Fruit fly (Drosophila melanogaster) whole organism, prepupa: ENCODE measurements around the gene arg.

Experiments used
- CG10631 ChIP-seq: fragments of 200-800 bp; sonication (Bioruptor generic); optimal IDR thresholded peaks from 2 replicates; lab custom pipeline; 2016; ENCODE audit warnings: missing biosample characterization, missing genetic modification characterization
- CG11762 ChIP-seq: fragments of 200-800 bp; sonication (Bioruptor generic); optimal IDR thresholded peaks from 3 replicates; lab custom pipeline; 2016; ENCODE audit warnings: missing biosample characterization, missing genetic modification characterization; ENCODE audit not compliant: insufficient read depth
- CG11902 ChIP-seq: fragments of 200-800 bp; sonication (Bioruptor generic); optimal IDR thresholded peaks from 3 replicates; lab custom pipeline; 2016; ENCODE audit warnings: missing biosample characterization, missing genetic modification characterization
- CG15336 ChIP-seq: fragments of 200-800 bp; sonication (Bioruptor generic); IDR thresholded peaks from 2 replicates; pipeline ENCODE4 v1.3.6; 2022; ENCODE audit warnings: missing biosample characterization, missing genetic modification characterization
- CG1621 ChIP-seq: fragments of 200-800 bp; sonication (Bioruptor generic); optimal IDR thresholded peaks from 3 replicates; lab custom pipeline; 2018; ENCODE audit warnings: missing biosample characterization, mild to moderate bottlenecking, missing genetic modification characterization
- CG3032 ChIP-seq: fragments of 200-800 bp; optimal IDR thresholded peaks from 2 replicates; lab custom pipeline; 2019; ENCODE audit warnings: missing biosample characterization, mild to moderate bottlenecking, missing genetic modification characterization, moderate library complexity
- CG31627 ChIP-seq: fragments of 200-800 bp; sonication (Bioruptor generic); optimal IDR thresholded peaks from 3 replicates; lab custom pipeline; 2016; ENCODE audit warnings: missing biosample characterization, missing genetic modification characterization
- CG32006 ChIP-seq: fragments of 200-800 bp; sonication (Bioruptor generic); optimal IDR thresholded peaks from 3 replicates; lab custom pipeline; 2017; ENCODE audit warnings: missing biosample characterization, mild to moderate bottlenecking, missing genetic modification characterization
- CG4318 ChIP-seq: fragments of 200-800 bp; sonication (Bioruptor generic); optimal IDR thresholded peaks from 3 replicates; lab custom pipeline; 2017; ENCODE audit warnings: missing biosample characterization, mild to moderate bottlenecking, missing genetic modification characterization
- CG6163 ChIP-seq: fragments of 200-800 bp; sonication (Bioruptor generic); IDR thresholded peaks from 3 replicates; pipeline ENCODE4 v1.3.6; 2022; ENCODE audit warnings: missing biosample characterization, missing genetic modification characterization
- CG6792 ChIP-seq: fragments of 200-800 bp; sonication (Bioruptor generic); optimal IDR thresholded peaks from 3 replicates; lab custom pipeline; 2016; ENCODE audit warnings: missing biosample characterization, missing genetic modification characterization
- CG6808 ChIP-seq: fragments of 200-800 bp; sonication (Bioruptor generic); optimal IDR thresholded peaks from 3 replicates; lab custom pipeline; 2017; ENCODE audit warnings: missing biosample characterization, missing genetic modification characterization, mild to moderate bottlenecking, moderate library complexity, missing genetic modification reagents
- CG7368 ChIP-seq: fragments of 200-800 bp; sonication (Bioruptor generic); optimal IDR thresholded peaks from 3 replicates; lab custom pipeline; 2016; ENCODE audit warnings: missing biosample characterization, missing genetic modification characterization
- CG8319 ChIP-seq: fragments of 200-800 bp; sonication (Bioruptor generic); optimal IDR thresholded peaks from 3 replicates; lab custom pipeline; 2016; ENCODE audit warnings: missing biosample characterization, missing genetic modification characterization
- CG8632 ChIP-seq: fragments of 200-800 bp; sonication (Bioruptor generic); optimal IDR thresholded peaks from 3 replicates; lab custom pipeline; 2016; ENCODE audit warnings: missing biosample characterization, missing genetic modification characterization
- Eip75B ChIP-seq: fragments of 200-800 bp; sonication (Bioruptor generic); optimal IDR thresholded peaks from 3 replicates; lab custom pipeline; 2016; ENCODE audit warnings: missing biosample characterization, missing genetic modification characterization
- Ets96B ChIP-seq: fragments of 200-800 bp; optimal IDR thresholded peaks from 2 replicates; lab custom pipeline; 2019; ENCODE audit warnings: missing biosample characterization, mild to moderate bottlenecking, missing genetic modification characterization, moderate library complexity
- Gug ChIP-seq: fragments of 200-800 bp; sonication (Bioruptor generic); IDR thresholded peaks from 2 replicates; pipeline ENCODE4 v1.3.6; 2022; ENCODE audit warnings: missing biosample characterization, missing genetic modification characterization
- Hr38 ChIP-seq: sonication (Bioruptor generic); optimal IDR thresholded peaks from 2 replicates; lab custom pipeline; 2016; ENCODE audit warnings: missing biosample characterization, missing genetic modification characterization
- Hr39 ChIP-seq: fragments of 200-800 bp; sonication (Bioruptor generic); optimal IDR thresholded peaks from 2 replicates; lab custom pipeline; 2016; ENCODE audit warnings: missing biosample characterization, missing genetic modification characterization
- Hr4 ChIP-seq: fragments of 200-800 bp; sonication (Bioruptor generic); optimal IDR thresholded peaks from 3 replicates; lab custom pipeline; 2016; ENCODE audit warnings: missing biosample characterization, missing genetic modification characterization
- Lpt ChIP-seq: fragments of 200-800 bp; sonication (Bioruptor generic); optimal IDR thresholded peaks from 3 replicates; lab custom pipeline; 2016; ENCODE audit warnings: missing biosample characterization, missing genetic modification characterization
- Met ChIP-seq: fragments of 200-800 bp; sonication (Bioruptor generic); optimal IDR thresholded peaks from 3 replicates; lab custom pipeline; 2016; ENCODE audit warnings: missing biosample characterization, missing genetic modification characterization
- OdsH ChIP-seq: fragments of 200-800 bp; sonication (Bioruptor generic); optimal IDR thresholded peaks from 3 replicates; lab custom pipeline; 2016; ENCODE audit warnings: missing biosample characterization, missing genetic modification characterization
- acj6 ChIP-seq: fragments of 200-800 bp; sonication (Bioruptor generic); optimal IDR thresholded peaks from 3 replicates; lab custom pipeline; 2016; ENCODE audit warnings: missing biosample characterization, missing genetic modification characterization
- dac ChIP-seq: fragments of 200-800 bp; sonication (Bioruptor generic); optimal IDR thresholded peaks from 2 replicates; lab custom pipeline; 2017; ENCODE audit warnings: missing biosample characterization, mild to moderate bottlenecking, missing genetic modification characterization
- dsx ChIP-seq: fragments of 200-800 bp; optimal IDR thresholded peaks from 3 replicates; lab custom pipeline; 2019; ENCODE audit warnings: missing biosample characterization, mild to moderate bottlenecking, missing genetic modification characterization, moderate library complexity; ENCODE audit not compliant: poor library complexity, severe bottlenecking
- eg ChIP-seq: fragments of 200-800 bp; sonication (Bioruptor generic); IDR thresholded peaks from 3 replicates; pipeline ENCODE4 v1.3.6; 2022; ENCODE audit warnings: missing biosample characterization, missing genetic modification characterization
- esn ChIP-seq: fragments of 200-800 bp; sonication (Bioruptor generic); optimal IDR thresholded peaks from 2 replicates; lab custom pipeline; 2016; ENCODE audit warnings: missing biosample characterization, mild to moderate bottlenecking, missing genetic modification characterization, moderate library complexity
- fd59A ChIP-seq: fragments of 200-800 bp; sonication (Bioruptor generic); optimal IDR thresholded peaks from 2 replicates; lab custom pipeline; 2017; ENCODE audit warnings: missing biosample characterization, mild to moderate bottlenecking, missing genetic modification characterization, missing genetic modification reagents
- fkh ChIP-seq: fragments of 200-800 bp; sonication (Bioruptor generic); optimal IDR thresholded peaks from 3 replicates; lab custom pipeline; 2017; ENCODE audit warnings: missing biosample characterization, mild to moderate bottlenecking, missing genetic modification characterization, moderate library complexity
- net ChIP-seq: fragments of 200-800 bp; sonication (Bioruptor generic); optimal IDR thresholded peaks from 3 replicates; lab custom pipeline; 2016; ENCODE audit warnings: missing biosample characterization, missing genetic modification characterization
- pdm3 ChIP-seq: fragments of 200-800 bp; sonication (Bioruptor generic); optimal IDR thresholded peaks from 3 replicates; lab custom pipeline; 2016; ENCODE audit warnings: missing biosample characterization, missing genetic modification characterization
- ss ChIP-seq, 2 experiments: fragments of 200-800 bp; sonication (Bioruptor generic); optimal IDR thresholded peaks; 2 replicates in 1 of 2; 3 replicates in 1 of 2; lab custom pipeline; 2017 to 2018; ENCODE audit warnings: mild to moderate bottlenecking in 2 of 2, missing biosample characterization in 2 of 2, missing genetic modification characterization in 2 of 2, moderate library complexity in 1 of 2
- svp ChIP-seq: fragments of 200-800 bp; sonication (Bioruptor generic); peaks from one replicate; lab custom pipeline; 2016; ENCODE audit warnings: missing biosample characterization, missing genetic modification characterization
- topi ChIP-seq: fragments of 200-800 bp; sonication (Bioruptor generic); optimal IDR thresholded peaks from 3 replicates; lab custom pipeline; 2016; ENCODE audit warnings: missing biosample characterization, missing genetic modification characterization

The arg gene

DNA sequence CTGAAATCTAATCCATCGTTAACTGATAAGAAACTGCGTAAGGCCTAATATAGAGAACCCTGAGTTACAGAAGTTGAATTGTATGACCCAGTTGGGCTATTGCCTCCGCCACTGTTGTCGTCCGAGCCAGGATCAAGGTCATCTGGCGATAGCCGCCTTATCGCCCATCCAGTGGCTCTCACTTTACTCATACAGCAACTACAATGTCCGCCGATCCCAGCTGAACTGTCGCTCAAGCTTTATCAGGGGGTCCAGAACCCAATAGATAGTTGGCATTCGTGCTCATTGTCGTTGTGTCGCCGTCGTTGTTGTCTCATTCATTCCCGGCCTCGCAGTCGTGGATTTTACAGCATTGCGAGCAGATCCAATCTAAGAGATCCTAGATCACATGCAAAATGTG, at the start of gene arg:
Gene arg (plus strand): TSS at position 319 of the 400 bp plus-strand sequence.
- TF ChIP-seq svp (GFP tag; lab: Kevin White, UChicago), result peak; percentile 82
- peak; percentile 55 for TF ChIP-seq dsx (GFP tag; lab: Kevin White, UChicago)
- no peak for TF ChIP-seq CG8319 (GFP tag; lab: Kevin White, UChicago)
- TF ChIP-seq, all 60 proteins: peak for 2

DNA sequence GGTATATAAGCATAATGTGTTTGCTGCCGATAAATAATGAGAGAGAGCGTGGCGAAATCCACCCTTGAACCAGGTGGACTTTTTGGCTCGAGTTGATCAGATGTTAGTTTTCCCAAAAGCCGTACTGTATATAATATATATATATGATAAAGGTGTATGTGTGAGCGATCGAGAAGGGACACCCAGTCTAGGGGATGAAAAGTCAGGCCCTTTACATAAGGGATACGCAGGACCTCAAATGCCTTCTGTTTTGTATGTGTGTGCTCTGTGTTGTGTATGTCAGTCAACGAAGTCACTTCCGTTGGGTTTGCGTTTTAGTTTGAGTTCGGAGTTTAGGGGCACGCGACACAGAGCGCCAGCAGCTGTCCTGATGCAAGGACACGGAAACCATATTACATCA, 48.8 kb upstream of the arg start, which contains the start of gene ase:
Gene ase (plus strand): TSS at position 301 of the 400 bp plus-strand sequence.
- TF ChIP-seq CG6163, result no peak
- no peak for TF ChIP-seq CG8632
- no peak for TF ChIP-seq fd59A
- TF ChIP-seq net, result no peak
- no peak for TF ChIP-seq Lpt
- TF ChIP-seq CG10631 (GFP tag; lab: Kevin White, UChicago), result no peak
- TF ChIP-seq Eip75B (GFP tag; lab: Kevin White, UChicago), result no peak
- TF ChIP-seq dac (GFP tag; lab: Kevin White, UChicago), result no peak
- TF ChIP-seq, all 60 proteins: peak for 0

DNA sequence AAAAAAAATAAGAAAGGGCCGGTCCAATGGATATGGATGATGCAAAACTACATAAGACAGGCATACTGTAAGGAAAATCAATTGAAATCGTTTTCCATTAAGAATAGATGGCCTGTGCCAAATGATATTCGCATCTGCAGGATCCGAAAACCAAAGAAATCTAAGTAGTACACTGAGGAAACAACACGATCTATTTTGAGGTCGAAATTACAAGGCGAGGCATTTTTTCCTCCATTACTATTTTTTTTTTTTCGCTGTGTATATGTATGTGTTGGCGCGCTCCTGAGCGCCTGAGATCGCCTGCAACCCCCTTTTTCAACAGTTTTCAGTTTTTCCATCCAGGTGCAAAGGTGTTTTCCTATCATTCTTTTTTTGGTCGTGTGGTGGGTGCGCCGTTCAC, 45.3 kb upstream of the arg start:
- no peak for TF ChIP-seq CG8632
- TF ChIP-seq CG11762 (GFP tag; lab: Kevin White, UChicago), result no peak
- no peak for TF ChIP-seq Met (GFP tag; lab: Kevin White, UChicago)
- TF ChIP-seq CG15336 (GFP tag; lab: Robert Waterston, UW), result no peak
- no peak for TF ChIP-seq CG6808 (GFP tag; lab: Kevin White, UChicago)
- TF ChIP-seq CG6792 (GFP tag; lab: Kevin White, UChicago), result no peak
- no peak for TF ChIP-seq dsx (GFP tag; lab: Kevin White, UChicago)
- no peak for TF ChIP-seq CG11902 (GFP tag; lab: Kevin White, UChicago)

DNA sequence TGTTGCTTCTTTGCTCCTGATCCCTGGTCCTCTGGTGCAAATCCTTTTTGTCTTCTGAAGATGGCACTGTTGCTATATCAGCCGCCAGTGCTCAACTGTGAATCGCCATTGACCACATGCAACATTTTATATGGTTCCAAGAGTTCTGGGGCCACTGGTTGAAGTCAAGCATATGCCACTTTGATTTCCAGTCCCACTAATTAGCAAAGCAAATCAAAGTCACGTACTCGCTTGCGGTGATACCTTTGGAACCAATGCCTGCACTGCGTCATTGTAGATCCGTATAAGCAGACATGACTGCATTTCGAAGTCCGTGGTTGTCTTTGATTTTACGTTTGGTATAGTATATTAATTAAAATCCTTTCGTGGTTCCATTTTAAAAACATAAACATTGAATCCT, 40.0 kb upstream of the arg start, which contains the start of gene Cyp4g1:
Gene Cyp4g1 (minus strand): TSS at position 101 of the 400 bp plus-strand sequence.
- TF ChIP-seq acj6 (GFP tag; lab: Kevin White, UChicago) (no peak), CG1621 (tag; lab: Kevin White, UChicago) (no peak), fkh (GFP tag; lab: Kevin White, UChicago) (no peak), ss (GFP tag; optimal IDR thresholded peaks at IDR 0.05; lab: Kevin White, UChicago) (no peak), CG4318 (GFP tag; lab: Kevin White, UChicago) (no peak), Hr38 (GFP tag; lab: Kevin White, UChicago) (no peak), Hr4 (GFP tag; lab: Kevin White, UChicago) (no peak), eg (no peak)

DNA sequence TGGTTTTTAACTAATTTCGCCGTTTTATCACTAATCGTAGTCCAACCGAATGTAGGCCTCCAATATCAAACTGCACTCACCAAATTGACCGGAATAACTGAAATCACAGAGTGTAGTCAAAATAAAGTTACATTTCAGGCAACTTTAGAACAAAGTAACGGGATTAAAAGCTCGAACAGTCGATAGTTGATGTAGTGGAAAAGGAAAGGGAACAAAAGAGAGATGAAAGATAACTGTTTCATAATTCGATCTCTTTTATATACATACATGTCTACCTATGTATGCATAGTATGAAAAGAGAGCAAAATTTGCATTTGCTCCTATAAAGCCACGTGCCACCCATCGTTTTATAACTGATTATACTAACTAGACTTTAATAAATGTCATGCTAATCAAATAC, 38.6 kb upstream of the arg start, which contains the start of gene CG32816:
Gene CG32816 (minus strand): TSS at position 101 of the 400 bp plus-strand sequence.
- TF ChIP-seq CG10631 (GFP tag; lab: Kevin White, UChicago) (no peak), CG3032 (tag; lab: Kevin White, UChicago) (no peak), CG8632 (no peak), topi (GFP tag; lab: Kevin White, UChicago) (no peak), CG32006 (no peak), pdm3 (GFP tag; lab: Kevin White, UChicago) (no peak), Hr39 (no peak), esn (no peak), CG7368 (GFP tag; lab: Kevin White, UChicago) (no peak), Gug (GFP tag; lab: Robert Waterston, UW) (no peak), CG31627 (GFP tag; lab: Kevin White, UChicago) (no peak), ss (GFP tag; optimal IDR thresholded peaks at IDR 0.05; lab: Kevin White, UChicago) (no peak), fkh (GFP tag; lab: Kevin White, UChicago) (no peak), Ets96B (tag; lab: Kevin White, UChicago) (no peak), OdsH (GFP tag; lab: Kevin White, UChicago) (no peak), CG15336 (GFP tag; lab: Robert Waterston, UW) (no peak), dsx (GFP tag; lab: Kevin White, UChicago) (no peak)
